Worm (Caenorhabditis elegans) whole organism, young adult: Measurements from ENCODE around the gene srlf-12.

Experiments used
- F10E7.11 ChIP-seq: sonication (generic microtip); optimal IDR thresholded peaks from 2 replicates; lab custom pipeline; 2017; ENCODE audit warnings: mild to moderate bottlenecking, missing genetic modification characterization, moderate library complexity, missing compliant biosample characterization
- F37B4.10 ChIP-seq: fragments of 200-800 bp; sonication (Bioruptor generic); IDR thresholded peaks from 2 replicates; pipeline ENCODE4 v1.3.6; 2022; ENCODE audit warnings: missing genetic modification characterization, missing compliant biosample characterization
- F57A8.1 ChIP-seq: fragments of 200-800 bp; sonication (Bioruptor generic); optimal IDR thresholded peaks from 2 replicates; lab custom pipeline; 2018; ENCODE audit warnings: mild to moderate bottlenecking, missing genetic modification characterization, moderate library complexity, missing compliant biosample characterization
- F57C9.4 ChIP-seq: sonication (generic microtip); optimal IDR thresholded peaks from 2 replicates; lab custom pipeline; 2017; ENCODE audit warnings: mild to moderate bottlenecking, missing genetic modification characterization, missing compliant biosample characterization
- Y53G8AR.9 ChIP-seq: fragments of 200-800 bp; sonication (Bioruptor generic); conservative IDR thresholded peaks from 2 replicates; pipeline ENCODE4 v1.3.6; 2022; ENCODE audit warnings: missing genetic modification reagents, missing genetic modification characterization, missing compliant biosample characterization
- akir-1 ChIP-seq: fragments of 200-800 bp; sonication (Bioruptor generic); optimal IDR thresholded peaks from 2 replicates; lab custom pipeline; 2018; ENCODE audit warnings: mild to moderate bottlenecking, missing genetic modification characterization, moderate library complexity, missing compliant biosample characterization
- aptf-3 ChIP-seq: fragments of 200-800 bp; sonication (Bioruptor generic); IDR thresholded peaks from 2 replicates; pipeline ENCODE4 v1.3.6; 2022; ENCODE audit warnings: missing genetic modification characterization, missing compliant biosample characterization
- attf-5 ChIP-seq: fragments of 200-800 bp; sonication (Bioruptor generic); optimal IDR thresholded peaks from 2 replicates; lab custom pipeline; 2018; ENCODE audit warnings: mild to moderate bottlenecking, missing genetic modification characterization, missing compliant biosample characterization
- ccch-3 ChIP-seq: fragments of 200-800 bp; sonication (Bioruptor generic); optimal IDR thresholded peaks from 2 replicates; lab custom pipeline; 2018; ENCODE audit warnings: mild to moderate bottlenecking, missing genetic modification characterization, missing compliant biosample characterization
- cebp-1 ChIP-seq, 2 experiments: fragments of 200-800 bp in 1 of 2; sonication (Bioruptor generic) in 1 of 2; sonication (generic microtip) in 1 of 2; IDR thresholded peaks in 1 of 2; optimal IDR thresholded peaks in 1 of 2; 2 replicates each; pipeline versions ENCODE4 v1.3.6 to Lab custom; 2017 to 2022; ENCODE audit warnings: missing compliant biosample characterization in 2 of 2, missing genetic modification characterization in 2 of 2, mild to moderate bottlenecking in 1 of 2, missing genetic modification reagents in 1 of 2, moderate library complexity in 1 of 2
- cebp-2 ChIP-seq: fragments of 200-800 bp; sonication (Bioruptor generic); IDR thresholded peaks from 2 replicates; pipeline ENCODE4 v1.3.6; 2022; ENCODE audit warnings: missing genetic modification characterization, missing compliant biosample characterization
- ceh-27 ChIP-seq: fragments of 200-800 bp; sonication (Bioruptor generic); optimal IDR thresholded peaks from 2 replicates; lab custom pipeline; 2018; ENCODE audit warnings: mild to moderate bottlenecking, missing genetic modification characterization, moderate library complexity, missing compliant biosample characterization
- ceh-58 ChIP-seq: fragments of 200-800 bp; sonication (Bioruptor generic); IDR thresholded peaks from 2 replicates; pipeline ENCODE4 v1.3.6; 2022; ENCODE audit warnings: missing genetic modification characterization, missing compliant biosample characterization
- ceh-91 ChIP-seq: fragments of 200-800 bp; sonication (Bioruptor generic); IDR thresholded peaks from 2 replicates; pipeline ENCODE4 v1.3.6; 2022; ENCODE audit warnings: missing genetic modification reagents, missing genetic modification characterization, missing compliant biosample characterization
- chd-7 ChIP-seq: sonication (generic microtip); optimal IDR thresholded peaks from 2 replicates; lab custom pipeline; 2016; ENCODE audit warnings: mild to moderate bottlenecking, missing genetic modification characterization, moderate library complexity, missing compliant biosample characterization
- die-1 ChIP-seq: sonication (generic microtip); optimal IDR thresholded peaks from 2 replicates; lab custom pipeline; 2016; ENCODE audit warnings: missing genotype, mild to moderate bottlenecking, missing genetic modification characterization, missing compliant biosample characterization
- dpff-1 ChIP-seq: sonication (generic microtip); optimal IDR thresholded peaks from 2 replicates; lab custom pipeline; 2017; ENCODE audit warnings: mild to moderate bottlenecking, missing genetic modification characterization, missing compliant biosample characterization
- ekl-4 ChIP-seq: fragments of 200-800 bp; sonication (Bioruptor generic); IDR thresholded peaks from 2 replicates; pipeline ENCODE4 v1.3.6; 2022; ENCODE audit warnings: missing genetic modification reagents, missing genetic modification characterization, missing compliant biosample characterization
- ets-4 ChIP-seq: fragments of 200-800 bp; sonication (Bioruptor generic); optimal IDR thresholded peaks from 2 replicates; lab custom pipeline; 2018; ENCODE audit warnings: mild to moderate bottlenecking, missing genetic modification characterization, missing compliant biosample characterization
- fkh-3 ChIP-seq: sonication (generic microtip); optimal IDR thresholded peaks from 2 replicates; lab custom pipeline; 2016; ENCODE audit warnings: mild to moderate bottlenecking, missing genetic modification characterization, missing compliant biosample characterization
- hmg-20 ChIP-seq: fragments of 200-800 bp; sonication (Bioruptor generic); IDR thresholded peaks from 2 replicates; pipeline ENCODE4 v1.3.6; 2022; ENCODE audit warnings: missing genetic modification reagents, missing genetic modification characterization, missing compliant biosample characterization
- lag-1 ChIP-seq: fragments of 200-800 bp; sonication (Bioruptor generic); IDR thresholded peaks from 2 replicates; pipeline ENCODE4 v1.3.6; 2022; ENCODE audit warnings: missing genetic modification reagents, missing genetic modification characterization, missing compliant biosample characterization
- lin-26 ChIP-seq: fragments of 200-800 bp; sonication (Bioruptor generic); IDR thresholded peaks from 2 replicates; pipeline ENCODE4 v1.3.6; 2022; ENCODE audit warnings: missing genetic modification reagents, missing genetic modification characterization, missing compliant biosample characterization
- lin-35 ChIP-seq, 3 experiments: fragments of 150-350 bp in 2 of 3; sonication (generic microtip) in 1 of 3; optimal IDR thresholded peaks; 2 replicates each; lab custom pipeline; 2014 to 2018; ENCODE audit warnings: missing biosample characterization in 3 of 3, missing genetic modification characterization in 3 of 3, missing genetic modification reagents in 3 of 3
- lsl-1 ChIP-seq: fragments of 200-800 bp; sonication (Bioruptor generic); optimal IDR thresholded peaks from 2 replicates; lab custom pipeline; 2018; ENCODE audit warnings: mild to moderate bottlenecking, missing genetic modification characterization, moderate library complexity, missing compliant biosample characterization
- lsy-27 ChIP-seq: sonication (generic microtip); optimal IDR thresholded peaks from 2 replicates; lab custom pipeline; 2017; ENCODE audit warnings: missing genetic modification characterization, mild to moderate bottlenecking, missing compliant biosample characterization, antibody characterized with exemption, missing genotype, borderline replicate concordance; ENCODE audit not compliant: insufficient read depth
- madf-6 ChIP-seq: fragments of 200-800 bp; sonication (Bioruptor generic); IDR thresholded peaks from 2 replicates; pipeline ENCODE4 v1.3.6; 2022; ENCODE audit warnings: missing genetic modification reagents, missing genetic modification characterization, missing compliant biosample characterization
- mxl-1 ChIP-seq: sonication (generic microtip); optimal IDR thresholded peaks from 2 replicates; lab custom pipeline; 2016; ENCODE audit warnings: missing genetic modification characterization, missing compliant biosample characterization
- nhr-179 ChIP-seq: sonication (generic microtip); optimal IDR thresholded peaks from 2 replicates; lab custom pipeline; 2016; ENCODE audit warnings: mild to moderate bottlenecking, missing genetic modification characterization, missing compliant biosample characterization
- rcor-1 ChIP-seq: fragments of 200-800 bp; sonication (Bioruptor generic); IDR thresholded peaks from 2 replicates; pipeline ENCODE4 v1.3.6; 2022; ENCODE audit warnings: missing genetic modification reagents, missing genetic modification characterization, missing compliant biosample characterization
- sdz-38 ChIP-seq: sonication (generic microtip); optimal IDR thresholded peaks from 2 replicates; lab custom pipeline; 2016; ENCODE audit warnings: missing genotype, missing genetic modification characterization, missing compliant biosample characterization
- sea-2 ChIP-seq: fragments of 200-800 bp; sonication (Bioruptor generic); IDR thresholded peaks from 2 replicates; pipeline ENCODE4 v1.3.6; 2022; ENCODE audit warnings: missing genetic modification characterization, missing compliant biosample characterization
- snpc-4 ChIP-seq, 5 experiments: fragments of 150-350 bp in 1 of 5; sonication (generic microtip) in 4 of 5; optimal IDR thresholded peaks; 2 replicates each; lab custom pipeline; 2014 to 2018; ENCODE audit warnings: missing genetic modification characterization in 5 of 5, missing biosample characterization in 3 of 5, antibody characterized with exemption in 2 of 5, mild to moderate bottlenecking in 2 of 5, missing compliant biosample characterization in 2 of 5, missing genotype in 2 of 5, moderate library complexity in 2 of 5, missing genetic modification reagents in 1 of 5
- tlf-1 ChIP-seq: fragments of 200-800 bp; sonication (Bioruptor generic); optimal IDR thresholded peaks from 2 replicates; lab custom pipeline; 2018; ENCODE audit warnings: mild to moderate bottlenecking, missing genetic modification characterization, missing compliant biosample characterization
- unc-62 ChIP-seq: fragments of 150-350 bp; optimal IDR thresholded peaks from 2 replicates; lab custom pipeline; 2014; ENCODE audit warnings: missing biosample characterization, missing genetic modification reagents, missing genetic modification characterization
- xnd-1 ChIP-seq: sonication (generic microtip); optimal IDR thresholded peaks from 2 replicates; lab custom pipeline; 2016; ENCODE audit warnings: missing genotype, missing genetic modification reagents, missing genetic modification characterization, missing compliant biosample characterization
- zfh-2 ChIP-seq: fragments of 200-800 bp; sonication (Bioruptor generic); conservative IDR thresholded peaks from 2 replicates; pipeline ENCODE4 v1.3.6; 2022; ENCODE audit warnings: missing genetic modification reagents, missing genetic modification characterization, missing compliant biosample characterization
- zim-3 ChIP-seq: sonication (generic microtip); optimal IDR thresholded peaks from 2 replicates; lab custom pipeline; 2017; ENCODE audit warnings: mild to moderate bottlenecking, missing genetic modification characterization, moderate library complexity, missing compliant biosample characterization
- ztf-25 ChIP-seq: fragments of 200-800 bp; sonication (Bioruptor generic); IDR thresholded peaks from 2 replicates; pipeline ENCODE4 v1.3.6; 2022; ENCODE audit warnings: missing genetic modification reagents, missing genetic modification characterization, missing compliant biosample characterization

srlf-12 gene

ce11 chrIV:10899091-10899490 lies 7.2 kb upstream of the srlf-12 start, which contains the start of the genes F13E9.9 and F13E9.19:
F13E9.9 (minus strand) TSS chrIV:10899191.
F13E9.19 (plus strand) TSS chrIV:10899406.
- no peak for TF ChIP-seq dpff-1 (tag; lab: Kevin White, UChicago)
- TF ChIP-seq tlf-1: no peak
- TF ChIP-seq xnd-1 (tag; lab: Kevin White, UChicago): no peak
- TF ChIP-seq fkh-3: no peak

ce11 chrIV:10898160-10898559 lies 6.3 kb upstream of the srlf-12 start:
- no peak for TF ChIP-seq lsy-27 (tag; lab: Kevin White, UChicago)
- no peak for TF ChIP-seq lin-35 (GFP tag; optimal IDR thresholded peaks at IDR 0.05; lab: Kevin White, UChicago)
- no peak for TF ChIP-seq F57A8.1 (GFP tag; lab: Kevin White, UChicago)
- TF ChIP-seq F10E7.11 (tag; lab: Kevin White, UChicago): no peak
- no peak for TF ChIP-seq ets-4 (GFP tag; lab: Kevin White, UChicago)
- TF ChIP-seq F57C9.4 (tag; lab: Kevin White, UChicago): no peak

ce11 chrIV:10896512-10896911 lies 4.6 kb upstream of the srlf-12 start, which contains the start of gene srlf-13:
srlf-13 (minus strand) TSS chrIV:10896612.
- TF ChIP-seq madf-6 (GFP tag; lab: Robert Waterston, UW) (no peak), zfh-2 (GFP tag; lab: Robert Waterston, UW) (no peak), ceh-91 (GFP tag; lab: Robert Waterston, UW) (no peak), mxl-1 (tag; lab: Kevin White, UChicago) (no peak), nhr-179 (tag; lab: Kevin White, UChicago) (no peak), cebp-1 (GFP tag; IDR thresholded peaks at IDR 0.05; lab: Robert Waterston, UW) (no peak), cebp-1 (tag; optimal IDR thresholded peaks at IDR 0.05; lab: Kevin White, UChicago) (no peak), ceh-27 (GFP tag; lab: Kevin White, UChicago) (no peak), zim-3 (tag; lab: Kevin White, UChicago) (no peak), lag-1 (no peak), chd-7 (no peak), lin-26 (no peak), lsy-27 (tag; lab: Kevin White, UChicago) (no peak), ceh-58 (GFP tag; lab: Robert Waterston, UW) (no peak), lsl-1 (no peak), cebp-2 (GFP tag; lab: Robert Waterston, UW) (no peak), sdz-38 (no peak), aptf-3 (GFP tag; lab: Robert Waterston, UW) (no peak)

ce11 chrIV:10894255-10894654 lies 2.4 kb upstream of the srlf-12 start, which contains the start of gene srlf-14:
srlf-14 (minus strand) TSS chrIV:10894355.
- TF ChIP-seq Y53G8AR.9 (GFP tag; lab: Robert Waterston, UW) (no peak), zim-3 (tag; lab: Kevin White, UChicago) (no peak), ccch-3 (GFP tag; lab: Kevin White, UChicago) (no peak), tlf-1 (no peak), sea-2 (GFP tag; lab: Robert Waterston, UW) (no peak), ztf-25 (no peak), hmg-20 (GFP tag; lab: Robert Waterston, UW) (no peak), die-1 (tag; lab: Kevin White, UChicago) (no peak), unc-62 (no peak), F37B4.10 (no peak), aptf-3 (GFP tag; lab: Robert Waterston, UW) (no peak), ekl-4 (no peak), ceh-27 (GFP tag; lab: Kevin White, UChicago) (no peak), rcor-1 (no peak), akir-1 (GFP tag; lab: Kevin White, UChicago) (no peak), attf-5 (GFP tag; lab: Kevin White, UChicago) (no peak), snpc-4 (GFP tag; optimal IDR thresholded peaks at IDR 0.05; lab: Kevin White, UChicago) (no peak), snpc-4 (tag; optimal IDR thresholded peaks at IDR 0.05; lab: Kevin White, UChicago) (no peak)
